In the genomic region with DNA sequence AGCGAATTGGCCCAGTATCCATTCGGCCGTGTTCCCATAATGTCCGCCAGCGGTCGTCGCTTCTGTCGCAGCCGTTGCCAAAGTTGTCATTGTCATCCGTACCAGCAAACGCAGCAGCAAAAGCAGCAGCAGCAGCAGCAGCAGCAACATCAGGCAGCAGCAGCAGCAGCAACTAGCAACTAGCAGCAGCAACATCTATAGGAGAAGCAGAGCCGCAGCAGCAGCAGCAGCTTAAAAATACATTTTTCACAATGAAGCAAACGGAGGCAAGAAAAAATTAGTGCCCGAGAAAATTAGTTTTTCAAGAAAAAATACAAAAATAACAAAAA, we compare ENCODE assay signal across 1 fruit fly cellular context.
A peak's percentile ranks its signal among the peaks of the same experiment; 100 is the strongest.
TF ChIP-seq lines count a peak whose summit lies in the region.

No protein-coding gene starts in this region.

TF ChIP-seq in whole organism, embryonic, 481 proteins besides CTCF, POLR2A, EP300 and RAD21 (continued from another document):
- TF ChIP-seq ac (GFP tag; optimal IDR thresholded peaks at IDR 0.05; lab: Kevin White, UChicago) = no peak
- no peak for TF ChIP-seq E2f2 (GFP tag; IDR thresholded peaks at IDR 0.05; lab: Robert Waterston, UW)
- TF ChIP-seq Trl (optimal IDR thresholded peaks at IDR 0.05; lab: Kevin White, UChicago) = peak in 1 of 2 experiments; percentile 58
- no peak for TF ChIP-seq Trl (GFP tag; optimal IDR thresholded peaks at IDR 0.05; lab: Kevin White, UChicago)
